Worm (Caenorhabditis elegans): ENCODE data around the gene C34C12.2.
"Not testable (repeated sequence)": the region's sequence is repeated elsewhere in the genome, so short reads cannot be mapped to it uniquely, and the experiment has no call there.

The C34C12.2 gene

ce11 chrIII:3453486-3453885 is at the start of gene C34C12.2:
Gene C34C12.2 (plus strand): TSS chrIII:3453786.
- TF ChIP-seq unc-62 (GFP tag; optimal IDR thresholded peaks at IDR 0.05) = not testable (repeated sequence)

- no peak for TF ChIP-seq unc-62 (GFP tag; optimal IDR thresholded peaks at IDR 0.05)
Observed at ce11 chrIII:3404354-3404913, 49.2 kb upstream of the C34C12.2 start, which contains the start of the genes npp-9 and F59A2.5. Gene npp-9 (minus strand): TSS chrIII:3404479. Gene F59A2.5 (plus strand): TSS chrIII:3404863.

- no peak for TF ChIP-seq unc-62 (GFP tag; optimal IDR thresholded peaks at IDR 0.05)
Observed at ce11 chrIII:3405535-3405934, 48.1 kb upstream of the C34C12.2 start, which contains the start of gene golg-4. Gene golg-4 (plus strand): TSS chrIII:3405568.

ce11 chrIII:3413437-3413836 is 40.1 kb upstream of the C34C12.2 start:
- TF ChIP-seq unc-62 (GFP tag; optimal IDR thresholded peaks at IDR 0.05) = no peak

ce11 chrIII:3414412-3414811 is 39.2 kb upstream of the C34C12.2 start:
- TF ChIP-seq unc-62 (GFP tag; optimal IDR thresholded peaks at IDR 0.05) = no peak

ce11 chrIII:3417453-3417852 is 36.1 kb upstream of the C34C12.2 start:
- no peak for TF ChIP-seq unc-62 (GFP tag; optimal IDR thresholded peaks at IDR 0.05)

- TF ChIP-seq unc-62 (GFP tag; optimal IDR thresholded peaks at IDR 0.05) = no peak
Observed at ce11 chrIII:3418906-3419305, 34.7 kb upstream of the C34C12.2 start.

- TF ChIP-seq unc-62 (GFP tag; optimal IDR thresholded peaks at IDR 0.05) = no peak
Observed at ce11 chrIII:3423924-3424323, 29.7 kb upstream of the C34C12.2 start.

ce11 chrIII:3425438-3425837 is 28.1 kb upstream of the C34C12.2 start, which contains the start of gene metl-18:
Gene metl-18 (plus strand): TSS chrIII:3425738.
- no peak for TF ChIP-seq unc-62 (GFP tag; optimal IDR thresholded peaks at IDR 0.05)

ce11 chrIII:3426741-3427140 is 26.8 kb upstream of the C34C12.2 start:
- no peak for TF ChIP-seq unc-62 (GFP tag; optimal IDR thresholded peaks at IDR 0.05)

ce11 chrIII:3428574-3428973 is 25.0 kb upstream of the C34C12.2 start:
- no peak for TF ChIP-seq unc-62 (GFP tag; optimal IDR thresholded peaks at IDR 0.05)

- no peak for TF ChIP-seq unc-62 (GFP tag; optimal IDR thresholded peaks at IDR 0.05)
Observed at ce11 chrIII:3429761-3430160, 23.8 kb upstream of the C34C12.2 start.

ce11 chrIII:3430667-3431066 is 22.9 kb upstream of the C34C12.2 start:
- TF ChIP-seq unc-62 (GFP tag; optimal IDR thresholded peaks at IDR 0.05) = no peak

- no peak for TF ChIP-seq unc-62 (GFP tag; optimal IDR thresholded peaks at IDR 0.05)
Observed at ce11 chrIII:3431385-3431784, 22.2 kb upstream of the C34C12.2 start, which contains the start of gene K01A11.1. Gene K01A11.1 (minus strand): TSS chrIII:3431485.

ce11 chrIII:3435152-3435551 is 18.4 kb upstream of the C34C12.2 start:
- TF ChIP-seq unc-62 (GFP tag; optimal IDR thresholded peaks at IDR 0.05) = no peak

- TF ChIP-seq unc-62 (GFP tag; optimal IDR thresholded peaks at IDR 0.05) = no peak
Observed at ce11 chrIII:3437139-3437538, 16.4 kb upstream of the C34C12.2 start.

- no peak for TF ChIP-seq unc-62 (GFP tag; optimal IDR thresholded peaks at IDR 0.05)
Observed at ce11 chrIII:3444139-3444538, 9.4 kb upstream of the C34C12.2 start, which contains the start of gene spe-41. Gene spe-41 (minus strand): TSS chrIII:3444210.
